Fruit fly (Drosophila melanogaster): ENCODE measurements around the gene Alp11.
A peak's percentile ranks its signal among the peaks of the same experiment; 100 is the strongest.

Alp11 gene

DNA sequence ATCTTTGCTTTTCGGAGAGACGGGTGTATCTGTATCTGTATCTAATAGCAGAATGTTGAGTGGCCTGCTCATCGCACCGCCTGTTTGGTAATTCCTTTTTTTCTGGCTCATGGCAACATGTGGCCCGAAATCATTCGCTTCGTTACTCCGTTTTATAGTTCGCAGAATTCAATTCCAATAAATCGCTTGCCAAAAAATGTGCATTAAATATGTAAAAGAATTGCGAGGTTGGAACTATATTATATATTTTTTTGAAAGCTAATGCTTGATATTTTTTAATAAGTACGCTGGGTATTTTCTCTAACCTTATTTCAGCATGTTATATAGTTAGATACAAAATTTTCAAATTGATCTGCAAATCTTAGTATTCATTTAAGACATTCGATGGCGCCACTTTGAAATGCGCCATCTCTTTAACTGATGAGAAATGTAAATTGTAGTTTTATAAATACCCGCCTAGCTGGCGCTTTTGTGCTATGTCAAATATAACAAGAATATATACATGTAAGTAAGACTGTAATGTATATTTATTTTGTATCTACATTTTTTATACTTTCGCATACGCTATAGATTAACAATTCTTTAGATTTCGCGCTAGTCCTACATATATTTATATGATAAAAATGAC is 6.8 kb downstream of the Alp11 start (continued):
- TF ChIP-seq Nf-YB (GFP tag; optimal IDR thresholded peaks at IDR 0.05) (no peak), ind (GFP tag; optimal IDR thresholded peaks at IDR 0.05) (peak; percentile 5), Ets65A (GFP tag) (peak; percentile 69), CG6654 (GFP tag; optimal IDR thresholded peaks at IDR 0.05) (no peak), chif (GFP tag; optimal IDR thresholded peaks at IDR 0.05) (peak in 1 of 2 experiments; percentile 41), CG11085 (GFP tag; IDR thresholded peaks at IDR 0.05) (peak; percentile 61; the same call in 1 of the 2 replicates), ase (GFP tag; IDR thresholded peaks at IDR 0.05) (peak; percentile 47; the same call in 1 of the 3 replicates), ranshi (GFP tag; IDR thresholded peaks at IDR 0.05) (0 out of 2 replicates have a peak, but pooled peaks have one; percentile 17), lmd (GFP tag; IDR thresholded peaks at IDR 0.05) (peak; percentile 56; the same call in 1 of the 2 replicates), Pdp1 (GFP tag; optimal IDR thresholded peaks at IDR 0.05) (peak in 1 of 2 experiments; percentile 13), E2f1 (GFP tag; IDR thresholded peaks at IDR 0.05) (peak; percentile 65), CG4424 (GFP tag; optimal IDR thresholded peaks at IDR 0.05) (no peak), CG4404 (GFP tag; IDR thresholded peaks at IDR 0.05) (0 out of 2 replicates have a peak, but pooled peaks have one; percentile 7), btn (GFP tag; optimal IDR thresholded peaks at IDR 0.05) (no peak), CG9215 (GFP tag; IDR thresholded peaks at IDR 0.05) (peak; percentile 51; the same call in 1 of the 2 replicates), H15 (GFP tag; IDR thresholded peaks at IDR 0.05) (peak; percentile 50; the same call in 1 of the 3 replicates), Myb (GFP tag; optimal IDR thresholded peaks at IDR 0.05) (no peak), sug (tag; optimal IDR thresholded peaks at IDR 0.05) (peak; percentile 3), twi (tag; optimal IDR thresholded peaks at IDR 0.05) (peak; percentile 51), Trl (optimal IDR thresholded peaks at IDR 0.05) (peak in 1 of 2 experiments; percentile 24), Trl (GFP tag; optimal IDR thresholded peaks at IDR 0.05) (no peak), sob (GFP tag; IDR thresholded peaks at IDR 0.05) (peak; percentile 60; the same call in 1 of the 2 replicates), croc (GFP tag; conservative IDR thresholded peaks at IDR 0.05) (peak; percentile 12; the same call in 1 of the 3 replicates), sna (GFP tag; IDR thresholded peaks at IDR 0.05; ENCODE audit: partially characterized antibody) (no peak), gem (tag; optimal IDR thresholded peaks at IDR 0.05) (peak; percentile 35), CG9932 (GFP tag; IDR thresholded peaks at IDR 0.05) (peak; percentile 78), gt (GFP tag; IDR thresholded peaks at IDR 0.05) (no peak), mam (GFP tag; optimal IDR thresholded peaks at IDR 0.05) (no peak), CG1602 (GFP tag; optimal IDR thresholded peaks at IDR 0.05) (peak; percentile 36), CG5953 (GFP tag; IDR thresholded peaks at IDR 0.05) (0 out of 2 replicates have a peak, but pooled peaks have one; percentile 22), ssp (GFP tag; IDR thresholded peaks at IDR 0.05) (0 out of 2 replicates have a peak, but pooled peaks have one; percentile 15), HLH3B (GFP tag; IDR thresholded peaks at IDR 0.05) (peak; percentile 49), dpn (GFP tag; optimal IDR thresholded peaks at IDR 0.05) (peak in 1 of 2 experiments; percentile 28), vvl (GFP tag; IDR thresholded peaks at IDR 0.05) (peak; percentile 70), Six4 (GFP tag; optimal IDR thresholded peaks at IDR 0.05) (no peak), Kr (GFP tag; optimal IDR thresholded peaks at IDR 0.05) (no peak), abd-A (tag; optimal IDR thresholded peaks at IDR 0.05) (no peak), MBD-R2 (GFP tag; IDR thresholded peaks at IDR 0.05) (0 out of 2 replicates have a peak, but pooled peaks have one; percentile 22), sens (GFP tag) (peak; percentile 81), ttk (GFP tag; IDR thresholded peaks at IDR 0.05) (peak; percentile 28; the same call in 1 of the 2 replicates), chinmo (GFP tag; IDR thresholded peaks at IDR 0.05; ENCODE audit: partially characterized antibody) (0 out of 4 replicates have a peak, but pooled peaks have one; percentile 36), Sry-β (GFP tag; optimal IDR thresholded peaks at IDR 0.05) (no peak), Scr (GFP tag; IDR thresholded peaks at IDR 0.05; ENCODE audit: partially characterized antibody) (no peak; the same call in 1 of the 2 replicates), Lhr (GFP tag; optimal IDR thresholded peaks at IDR 0.05) (peak; percentile 51), pb (GFP tag; optimal IDR thresholded peaks at IDR 0.05) (no peak), amos (GFP tag; IDR thresholded peaks at IDR 0.05; ENCODE audit: partially characterized antibody) (peak; percentile 77), CG7839 (tag; optimal IDR thresholded peaks at IDR 0.05) (peak; percentile 51), Mad (GFP tag; optimal IDR thresholded peaks at IDR 0.05) (no peak), CG11695 (GFP tag; IDR thresholded peaks at IDR 0.05) (0 out of 3 replicates have a peak, but pooled peaks have one; percentile 10), CG10565 (GFP tag; optimal IDR thresholded peaks at IDR 0.05) (no peak)

Data from whole organism, embryonic.